Fruit fly (Drosophila melanogaster): ENCODE results near the gene Gos28.
A peak's percentile ranks its signal among the peaks of the same experiment; 100 is the strongest.

Gene Gos28

DNA sequence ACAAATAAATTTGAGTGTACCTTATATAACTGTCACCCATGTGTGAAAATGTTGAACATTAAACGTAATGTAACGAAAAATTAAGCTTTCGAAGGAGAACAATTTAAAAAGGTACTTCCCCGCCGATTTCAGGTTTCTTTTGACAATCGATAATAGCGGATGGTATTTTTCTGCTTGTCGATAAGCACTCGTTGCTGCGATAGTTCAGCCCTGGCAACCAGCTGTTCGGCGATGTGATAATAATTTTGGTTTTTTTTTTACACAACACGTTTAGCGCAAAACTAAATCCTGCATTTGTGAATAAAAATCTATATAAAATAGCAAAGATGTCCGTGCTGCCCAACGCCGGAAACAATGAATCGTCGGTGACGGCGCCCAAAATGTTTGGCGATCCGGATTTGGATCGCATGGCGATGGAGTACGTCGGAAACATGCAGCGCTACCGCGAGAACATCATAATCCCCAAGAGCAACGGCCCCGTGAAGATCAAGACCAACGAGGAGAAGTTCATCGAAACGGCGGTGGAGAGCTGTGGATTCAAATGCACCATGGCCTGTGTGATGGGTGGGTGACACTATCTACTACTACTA lies 4.2 kb downstream of the Gos28 start, which contains the start of gene CG31229:
Gene CG31229 (plus strand): TSS at position 194 of the 590 bp plus-strand sequence.
- no peak for TF ChIP-seq acj6 (GFP tag; optimal IDR thresholded peaks at IDR 0.05)
- TF ChIP-seq vri (GFP tag; optimal IDR thresholded peaks at IDR 0.05) = peak; percentile 80
- no peak for TF ChIP-seq CG6276 (GFP tag; optimal IDR thresholded peaks at IDR 0.05)
- TF ChIP-seq CG6808 (GFP tag; optimal IDR thresholded peaks at IDR 0.05) = no peak
- TF ChIP-seq CG4318 (GFP tag; optimal IDR thresholded peaks at IDR 0.05) = no peak
- peak; percentile 8 for TF ChIP-seq Eip78C (GFP tag)
- no peak for TF ChIP-seq Hr4 (GFP tag; optimal IDR thresholded peaks at IDR 0.05)
- TF ChIP-seq CG8632 (GFP tag; optimal IDR thresholded peaks at IDR 0.05) = no peak
- TF ChIP-seq OdsH (GFP tag; optimal IDR thresholded peaks at IDR 0.05) = no peak
- no peak for TF ChIP-seq esn (GFP tag; optimal IDR thresholded peaks at IDR 0.05)
- TF ChIP-seq CG15336 (GFP tag; IDR thresholded peaks at IDR 0.05) = peak; percentile 17; the same call in 1 of the 2 replicates
- no peak for TF ChIP-seq spab (GFP tag; optimal IDR thresholded peaks at IDR 0.05)
- no peak for TF ChIP-seq CG16779 (tag; optimal IDR thresholded peaks at IDR 0.05)
- no peak for TF ChIP-seq CG3919 (GFP tag; optimal IDR thresholded peaks at IDR 0.05)
- TF ChIP-seq CG1621 (tag; optimal IDR thresholded peaks at IDR 0.05) = no peak
- no peak for TF ChIP-seq Gug (GFP tag; IDR thresholded peaks at IDR 0.05)
- TF ChIP-seq CG8319 (GFP tag; optimal IDR thresholded peaks at IDR 0.05) = no peak
- no peak for TF ChIP-seq Lpt (GFP tag; optimal IDR thresholded peaks at IDR 0.05)
- TF ChIP-seq Hr39 (GFP tag; optimal IDR thresholded peaks at IDR 0.05) = no peak
- TF ChIP-seq CG32006 (GFP tag; optimal IDR thresholded peaks at IDR 0.05) = no peak
- TF ChIP-seq svp (GFP tag) = no peak
- TF ChIP-seq CG8119 (GFP tag; IDR thresholded peaks at IDR 0.05) = no peak
- no peak for TF ChIP-seq Sox102F (GFP tag; optimal IDR thresholded peaks at IDR 0.05)
- no peak for TF ChIP-seq CG7368 (GFP tag; optimal IDR thresholded peaks at IDR 0.05)
- peak; percentile 41 for TF ChIP-seq CG6854 (GFP tag; optimal IDR thresholded peaks at IDR 0.05)

DNA sequence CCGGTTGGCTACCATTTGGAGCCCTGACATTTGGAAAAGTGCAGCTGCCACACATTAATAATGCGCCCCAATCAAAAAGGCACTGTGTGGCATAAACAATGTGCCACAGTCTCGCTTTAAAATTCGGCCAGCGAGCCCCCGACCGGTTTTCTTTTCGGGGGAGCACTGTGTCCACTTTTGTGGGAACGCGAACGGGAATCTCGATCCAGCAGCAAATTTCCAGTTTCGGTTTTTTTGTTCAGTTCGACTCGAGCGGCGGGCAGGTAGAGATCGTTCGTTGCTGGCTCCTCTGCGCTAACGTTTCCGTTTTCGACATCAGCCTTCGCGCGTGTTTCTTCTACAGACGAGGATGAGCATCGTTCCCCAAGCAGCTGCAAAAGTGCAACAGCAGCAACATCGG lies 5.6 kb downstream of the Gos28 start, which contains the start of gene CG7702:
Gene CG7702 (plus strand): TSS at position 239 of the 400 bp plus-strand sequence.
- no peak for TF ChIP-seq CG10631 (GFP tag; optimal IDR thresholded peaks at IDR 0.05)
- peak; percentile 29 for TF ChIP-seq Eip93F (GFP tag; optimal IDR thresholded peaks at IDR 0.05)
- TF ChIP-seq spab (GFP tag; optimal IDR thresholded peaks at IDR 0.05) = no peak
- TF ChIP-seq CG3919 (GFP tag; optimal IDR thresholded peaks at IDR 0.05) = no peak
- TF ChIP-seq CG6163 (GFP tag; IDR thresholded peaks at IDR 0.05) = peak; percentile 5; the same call in 1 of the 3 replicates
- peak; percentile 58 for TF ChIP-seq dsx (GFP tag; optimal IDR thresholded peaks at IDR 0.05; ENCODE audit: poor library complexity, severe bottlenecking)
- peak; percentile 34; the same call in 1 of the 2 replicates for TF ChIP-seq CG15336 (GFP tag; IDR thresholded peaks at IDR 0.05)
- TF ChIP-seq vri (GFP tag; optimal IDR thresholded peaks at IDR 0.05) = peak; percentile 17
- peak; percentile 3 for TF ChIP-seq CG6854 (GFP tag; optimal IDR thresholded peaks at IDR 0.05)
- TF ChIP-seq CG1621 (tag; optimal IDR thresholded peaks at IDR 0.05) = peak; percentile 2
- no peak for TF ChIP-seq CG6792 (GFP tag; optimal IDR thresholded peaks at IDR 0.05)
- peak; percentile 22; the same call in 1 of the 3 replicates for TF ChIP-seq CG8119 (GFP tag; IDR thresholded peaks at IDR 0.05)
- TF ChIP-seq Eip78C (GFP tag) = peak; percentile 58
- TF ChIP-seq CG6808 (GFP tag; optimal IDR thresholded peaks at IDR 0.05) = peak; percentile 11
- TF ChIP-seq eg (GFP tag; IDR thresholded peaks at IDR 0.05) = peak; percentile 52; the same call in 1 of the 3 replicates

DNA sequence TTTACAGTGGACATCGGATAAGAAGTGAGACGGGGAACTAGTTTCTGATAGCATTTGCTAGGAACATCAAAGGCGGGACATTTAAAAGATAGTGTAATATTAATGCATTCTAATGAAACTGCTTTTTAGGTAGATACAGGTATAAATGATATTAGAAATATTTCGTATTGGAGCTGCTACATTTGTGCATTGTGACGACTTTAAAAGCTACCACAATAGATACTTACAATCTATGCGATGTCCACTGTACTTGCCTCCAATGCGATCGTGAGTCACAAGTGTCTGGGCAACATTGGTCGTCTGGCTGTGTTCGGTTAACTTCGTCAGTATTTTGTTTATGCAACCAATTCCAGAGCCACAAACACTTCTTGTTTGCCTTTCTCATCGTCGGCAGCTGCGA lies 6.3 kb downstream of the Gos28 start:
- no peak for TF ChIP-seq Sox15 (GFP tag; optimal IDR thresholded peaks at IDR 0.05)
- TF ChIP-seq CG15336 (GFP tag; IDR thresholded peaks at IDR 0.05) = peak; percentile 80
- TF ChIP-seq fd59A (GFP tag; optimal IDR thresholded peaks at IDR 0.05) = peak; percentile 54
- TF ChIP-seq Hr4 (GFP tag; optimal IDR thresholded peaks at IDR 0.05) = no peak
- TF ChIP-seq CG7368 (GFP tag; optimal IDR thresholded peaks at IDR 0.05) = peak; percentile 17
- TF ChIP-seq CG16779 (tag; optimal IDR thresholded peaks at IDR 0.05) = peak; percentile 50
- no peak for TF ChIP-seq CG4318 (GFP tag; optimal IDR thresholded peaks at IDR 0.05)
- no peak for TF ChIP-seq Blimp-1 (GFP tag; optimal IDR thresholded peaks at IDR 0.05)
- TF ChIP-seq ss (GFP tag; optimal IDR thresholded peaks at IDR 0.05) = peak; percentile 47 to 66
- TF ChIP-seq Ets96B (tag; optimal IDR thresholded peaks at IDR 0.05) = peak; percentile 75
- no peak for TF ChIP-seq Lpt (GFP tag; optimal IDR thresholded peaks at IDR 0.05)
- peak; percentile 76 for TF ChIP-seq Sox14 (GFP tag; optimal IDR thresholded peaks at IDR 0.05)
- peak; percentile 37 for TF ChIP-seq CG8632 (GFP tag; optimal IDR thresholded peaks at IDR 0.05)
- TF ChIP-seq CG10631 (GFP tag; optimal IDR thresholded peaks at IDR 0.05) = no peak
- peak; percentile 60 for TF ChIP-seq net (GFP tag; optimal IDR thresholded peaks at IDR 0.05)
- TF ChIP-seq CG11294 (GFP tag; IDR thresholded peaks at IDR 0.05) = peak; percentile 64
- peak; percentile 57 for TF ChIP-seq Gug (GFP tag; IDR thresholded peaks at IDR 0.05)
- TF ChIP-seq CG8319 (GFP tag; optimal IDR thresholded peaks at IDR 0.05) = peak; percentile 3
- peak; percentile 68 for TF ChIP-seq topi (GFP tag; optimal IDR thresholded peaks at IDR 0.05)
- no peak for TF ChIP-seq Hr38 (GFP tag; optimal IDR thresholded peaks at IDR 0.05)
- TF ChIP-seq esn (GFP tag; optimal IDR thresholded peaks at IDR 0.05) = peak; percentile 58
- TF ChIP-seq CG6854 (GFP tag; optimal IDR thresholded peaks at IDR 0.05) = no peak
- peak; percentile 62 for TF ChIP-seq Met (GFP tag; optimal IDR thresholded peaks at IDR 0.05)
- peak; percentile 49 for TF ChIP-seq CG34406 (GFP tag; optimal IDR thresholded peaks at IDR 0.05)
- TF ChIP-seq salr (GFP tag; optimal IDR thresholded peaks at IDR 0.05) = peak in 1 of 2 experiments; percentile 66
- TF ChIP-seq CG3919 (GFP tag; optimal IDR thresholded peaks at IDR 0.05) = peak; percentile 65
- TF ChIP-seq cyc (GFP tag; optimal IDR thresholded peaks at IDR 0.05) = peak; percentile 62

Measured in whole organism, prepupa.